3 fruit fly cellular contexts compared by ENCODE assay signal in the genomic region with DNA sequence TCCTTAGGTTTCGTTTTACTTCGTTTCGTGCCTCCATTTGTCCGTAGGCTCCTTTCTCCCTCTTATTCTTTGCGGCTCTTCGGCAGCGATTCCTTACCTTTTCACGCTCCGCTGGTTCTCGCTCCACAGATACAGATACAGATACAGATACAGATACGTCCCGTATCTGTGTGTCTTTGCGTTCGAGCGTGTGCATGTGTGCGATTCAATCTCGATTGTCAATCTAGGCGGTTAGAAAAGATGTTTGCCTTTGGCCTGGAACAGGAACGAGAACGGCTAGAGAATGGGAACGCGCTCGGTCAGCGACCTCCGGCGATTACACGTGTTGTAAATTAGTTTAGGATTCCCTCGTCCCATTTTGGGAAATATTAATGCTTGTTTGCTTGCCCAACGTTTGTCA.
TF ChIP-seq lines count a peak whose summit lies in the region.

No protein-coding gene starts in this region.

- no peak for TF ChIP-seq CTCF in whole organism, embryonic (GFP tag; optimal IDR thresholded peaks at IDR 0.05; lab: Kevin White, UChicago)

TF ChIP-seq in whole organism, embryonic, 481 proteins besides CTCF, POLR2A, EP300 and RAD21 (continues in another document):
- TF ChIP-seq YL-1 (GFP tag; optimal IDR thresholded peaks at IDR 0.05; lab: Kevin White, UChicago) (no peak), Nf-YA (GFP tag; IDR thresholded peaks at IDR 0.05; lab: Robert Waterston, UW) (no peak), Trl (optimal IDR thresholded peaks at IDR 0.05; lab: Kevin White, UChicago) (no peak), Trl (GFP tag; optimal IDR thresholded peaks at IDR 0.05; lab: Kevin White, UChicago) (no peak), CG8281 (tag; optimal IDR thresholded peaks at IDR 0.05; lab: Kevin White, UChicago) (peak; percentile 30), Doc3 (GFP tag; IDR thresholded peaks at IDR 0.05; lab: Robert Waterston, UW; ENCODE audit: partially characterized antibody) (no peak), CG15479 (GFP tag; optimal IDR thresholded peaks at IDR 0.05; lab: Kevin White, UChicago) (peak; percentile 61), CG9215 (GFP tag; IDR thresholded peaks at IDR 0.05; lab: Robert Waterston, UW) (no peak), Chrac-16 (GFP tag; optimal IDR thresholded peaks at IDR 0.05; lab: Kevin White, UChicago) (no peak), Dfd (GFP tag; optimal IDR thresholded peaks at IDR 0.05; lab: Kevin White, UChicago) (no peak), HLH4C (GFP tag; IDR thresholded peaks at IDR 0.05; lab: Robert Waterston, UW; ENCODE audit: partially characterized antibody) (no peak), dmrt11E (tag; optimal IDR thresholded peaks at IDR 0.05; lab: Kevin White, UChicago) (peak; percentile 11), pros (GFP tag; optimal IDR thresholded peaks at IDR 0.05; lab: Kevin White, UChicago) (peak; percentile 95), D19A (tag; optimal IDR thresholded peaks at IDR 0.05; lab: Kevin White, UChicago) (no peak), jumu (GFP tag; optimal IDR thresholded peaks at IDR 0.05; lab: Kevin White, UChicago) (no peak), pzg (GFP tag; optimal IDR thresholded peaks at IDR 0.05; lab: Kevin White, UChicago) (no peak), CG6689 (GFP tag; IDR thresholded peaks at IDR 0.05; lab: Robert Waterston, UW) (no peak), BtbVII (GFP tag; optimal IDR thresholded peaks at IDR 0.05; lab: Kevin White, UChicago) (no peak), her (GFP tag; optimal IDR thresholded peaks at IDR 0.05; lab: Kevin White, UChicago) (no peak), CG11723 (GFP tag; optimal IDR thresholded peaks at IDR 0.05; lab: Kevin White, UChicago) (no peak), CG15696 (tag; optimal IDR thresholded peaks at IDR 0.05; lab: Kevin White, UChicago) (peak; percentile 11), Vsx1 (GFP tag; optimal IDR thresholded peaks at IDR 0.05; lab: Kevin White, UChicago) (no peak), Dll (GFP tag; IDR thresholded peaks at IDR 0.05; lab: Robert Waterston, UW; ENCODE audit: partially characterized antibody) (no peak), CG2678 (tag; optimal IDR thresholded peaks at IDR 0.05; lab: Kevin White, UChicago) (no peak), chm (GFP tag; IDR thresholded peaks at IDR 0.05; lab: Robert Waterston, UW) (peak; percentile 58; the same call in 1 of the 2 replicates), HLH54F (GFP tag; optimal IDR thresholded peaks at IDR 0.05; lab: Kevin White, UChicago) (no peak), odd (GFP tag; optimal IDR thresholded peaks at IDR 0.05; lab: Kevin White, UChicago) (no peak), CG11085 (GFP tag; IDR thresholded peaks at IDR 0.05; lab: Robert Waterston, UW) (no peak), Six4 (GFP tag; optimal IDR thresholded peaks at IDR 0.05; lab: Kevin White, UChicago) (no peak), ci (GFP tag; IDR thresholded peaks at IDR 0.05; lab: Robert Waterston, UW) (no peak)

TF ChIP-seq in whole organism, prepupa, 60 proteins besides CTCF, POLR2A, EP300 and RAD21:
- TF ChIP-seq Sox14 (GFP tag; optimal IDR thresholded peaks at IDR 0.05; lab: Kevin White, UChicago), result no peak
- 0 out of 3 replicates have a peak, but pooled peaks have one; percentile 14 for TF ChIP-seq CG6163 (GFP tag; IDR thresholded peaks at IDR 0.05; lab: Robert Waterston, UW)
TF ChIP-seq in whole organism, prepupa: peak in this region for 1.

TF ChIP-seq in whole organism, pupa, 21 proteins besides CTCF, POLR2A, EP300 and RAD21:
- TF ChIP-seq EcR (GFP tag; optimal IDR thresholded peaks at IDR 0.05; lab: Kevin White, UChicago) (peak; percentile 63), CG8301 (tag; optimal IDR thresholded peaks at IDR 0.05; lab: Kevin White, UChicago) (no peak), CG13204 (GFP tag; optimal IDR thresholded peaks at IDR 0.05; lab: Kevin White, UChicago) (peak; percentile 23), D1 (tag; optimal IDR thresholded peaks at IDR 0.05; lab: Kevin White, UChicago) (no peak)
